Fruit fly (Drosophila melanogaster) whole organism: ENCODE results near the gene CG2608.

ENCODE experiments used
- CG8478 ChIP-seq: fragments of >200 bp; optimal IDR thresholded peaks from 2 replicates; lab custom pipeline; 2018; ENCODE audit warnings: inconsistent platforms
- Dll ChIP-seq: fragments of >200 bp; optimal IDR thresholded peaks from 2 replicates; lab custom pipeline; 2017
- pan ChIP-seq: fragments of >200 bp; optimal IDR thresholded peaks from 2 replicates; lab custom pipeline; 2017
- psq ChIP-seq: fragments of >200 bp; optimal IDR thresholded peaks from 2 replicates; lab custom pipeline; 2017
- usp ChIP-seq: fragments of >200 bp; optimal IDR thresholded peaks from 2 replicates; lab custom pipeline; 2017; ENCODE audit warnings: missing biosample characterization, missing genetic modification characterization, mixed read lengths

dm6 chr2L:20681648-20682098 is 36.1 kb downstream of the CG2608 start, which contains the start of gene Cen:
- no peak for TF ChIP-seq usp (GFP tag; lab: Kevin White, UChicago)
- TF ChIP-seq psq (lab: Kevin White, UChicago), result no peak
- no peak for TF ChIP-seq pan (lab: Kevin White, UChicago)
- no peak for TF ChIP-seq Dll
- no peak for TF ChIP-seq CG8478 (lab: Kevin White, UChicago)
